Worm (Caenorhabditis elegans) whole organism, L3 larva: ENCODE results near the gene Y57G11C.51.

Experiments used
- R02D3.7 ChIP-seq: fragments of 150-350 bp; optimal IDR thresholded peaks from 2 replicates; lab custom pipeline; 2014; ENCODE audit warnings: missing biosample characterization, missing genetic modification characterization
- aly-2 ChIP-seq: fragments of 150-350 bp; optimal IDR thresholded peaks from 2 replicates; lab custom pipeline; 2014; ENCODE audit warnings: missing biosample characterization, missing genetic modification characterization
- ama-1 ChIP-seq: fragments of 150-350 bp; optimal IDR thresholded peaks from 2 replicates; lab custom pipeline; 2018
- ceh-16 ChIP-seq: sonication (generic microtip); optimal IDR thresholded peaks from 2 replicates; lab custom pipeline; 2017; ENCODE audit warnings: missing biosample characterization, missing genetic modification characterization
- ceh-82 ChIP-seq: fragments of 150-350 bp; optimal IDR thresholded peaks from 2 replicates; lab custom pipeline; 2014; ENCODE audit warnings: missing biosample characterization, missing genetic modification characterization
- ceh-9 ChIP-seq: sonication (generic microtip); optimal IDR thresholded peaks from 2 replicates; lab custom pipeline; 2018; ENCODE audit warnings: missing biosample characterization, missing genetic modification characterization
- daf-12 ChIP-seq: fragments of 150-350 bp; optimal IDR thresholded peaks from 2 replicates; lab custom pipeline; 2014; ENCODE audit warnings: missing biosample characterization, missing genetic modification reagents, missing genetic modification characterization
- egl-27 ChIP-seq: sonication (generic microtip); optimal IDR thresholded peaks from 4 replicates; lab custom pipeline; 2017; ENCODE audit warnings: missing biosample characterization, missing genetic modification reagents, missing genetic modification characterization
- egl-5 ChIP-seq: fragments of 150-350 bp; optimal IDR thresholded peaks from 2 replicates; lab custom pipeline; 2017; ENCODE audit warnings: missing biosample characterization, missing genetic modification reagents, missing genetic modification characterization, inconsistent platforms
- elt-2 ChIP-seq: sonication (generic microtip); optimal IDR thresholded peaks from 2 replicates; lab custom pipeline; 2016; ENCODE audit warnings: missing genetic modification reagents, mild to moderate bottlenecking, missing genetic modification characterization, missing compliant biosample characterization
- elt-3 ChIP-seq, 3 experiments: fragments of 150-350 bp in 1 of 3; sonication (generic microtip) in 2 of 3; optimal IDR thresholded peaks; 2 replicates in 2 of 3; 4 replicates in 1 of 3; lab custom pipeline; 2014 to 2017; ENCODE audit warnings: missing biosample characterization in 3 of 3, missing genetic modification characterization in 3 of 3
- fkh-10 ChIP-seq: sonication (generic microtip); optimal IDR thresholded peaks from 2 replicates; lab custom pipeline; 2017; ENCODE audit warnings: missing biosample characterization, missing genetic modification reagents, missing genetic modification characterization
- fkh-2 ChIP-seq: fragments of 150-350 bp; optimal IDR thresholded peaks from 2 replicates; lab custom pipeline; 2014; ENCODE audit warnings: missing biosample characterization, missing genetic modification reagents, missing genetic modification characterization
- hmg-11 ChIP-seq: sonication (generic microtip); optimal IDR thresholded peaks from 2 replicates; lab custom pipeline; 2016; ENCODE audit warnings: missing genetic modification characterization, missing compliant biosample characterization
- jun-1 ChIP-seq: fragments of 150-350 bp; optimal IDR thresholded peaks from 2 replicates; lab custom pipeline; 2014; ENCODE audit warnings: missing biosample characterization, missing genetic modification reagents, missing genetic modification characterization
- lin-15B ChIP-seq: fragments of 150-350 bp; optimal IDR thresholded peaks from 2 replicates; lab custom pipeline; 2014; ENCODE audit warnings: missing biosample characterization, missing genetic modification characterization
- lin-39 ChIP-seq: fragments of 150-350 bp; optimal IDR thresholded peaks from 2 replicates; lab custom pipeline; 2018; ENCODE audit warnings: missing biosample characterization, missing genetic modification reagents, missing genetic modification characterization
- lsy-12 ChIP-seq: sonication (generic microtip); optimal IDR thresholded peaks from 2 replicates; lab custom pipeline; 2016; ENCODE audit warnings: mild to moderate bottlenecking, missing genetic modification characterization, missing compliant biosample characterization
- mdl-1 ChIP-seq: fragments of 150-350 bp; optimal IDR thresholded peaks from 2 replicates; lab custom pipeline; 2014; ENCODE audit warnings: missing biosample characterization, missing genetic modification characterization
- mml-1 ChIP-seq: fragments of 150-350 bp; sonication (generic microtip); optimal IDR thresholded peaks from 3 replicates; lab custom pipeline; 2014; ENCODE audit warnings: missing biosample characterization, missing genetic modification characterization
- nhr-12 ChIP-seq: fragments of 150-350 bp; optimal IDR thresholded peaks from 2 replicates; lab custom pipeline; 2014; ENCODE audit warnings: missing biosample characterization, missing genetic modification characterization
- nhr-23 ChIP-seq: fragments of 150-350 bp; optimal IDR thresholded peaks from 2 replicates; lab custom pipeline; 2014; ENCODE audit warnings: missing biosample characterization, missing genetic modification reagents, missing genetic modification characterization
- nhr-237 ChIP-seq: fragments of 150-350 bp; optimal IDR thresholded peaks from 2 replicates; lab custom pipeline; 2014; ENCODE audit warnings: missing biosample characterization, missing genetic modification characterization
- nhr-25 ChIP-seq: sonication (generic microtip); optimal IDR thresholded peaks from 2 replicates; lab custom pipeline; 2017; ENCODE audit warnings: missing biosample characterization, missing genetic modification characterization
- nhr-28 ChIP-seq: fragments of 150-350 bp; optimal IDR thresholded peaks from 2 replicates; lab custom pipeline; 2014; ENCODE audit warnings: missing biosample characterization, missing genetic modification characterization
- nhr-43 ChIP-seq: sonication (generic microtip); optimal IDR thresholded peaks from 2 replicates; lab custom pipeline; 2016; ENCODE audit warnings: mild to moderate bottlenecking, missing genetic modification characterization, missing compliant biosample characterization; ENCODE audit not compliant: poor library complexity, severe bottlenecking
- nhr-76 ChIP-seq: fragments of 150-350 bp; sonication (generic microtip); optimal IDR thresholded peaks from 5 replicates; lab custom pipeline; 2014; ENCODE audit warnings: missing biosample characterization, missing genetic modification characterization
- nhr-77 ChIP-seq: fragments of 150-350 bp; optimal IDR thresholded peaks from 2 replicates; lab custom pipeline; 2014; ENCODE audit warnings: missing biosample characterization, missing genetic modification characterization
- pha-4 ChIP-seq: fragments of 150-350 bp; optimal IDR thresholded peaks from 2 replicates; lab custom pipeline; 2014; ENCODE audit warnings: missing biosample characterization, missing genetic modification reagents, missing genetic modification characterization
- pqm-1 ChIP-seq: fragments of 150-350 bp; optimal IDR thresholded peaks from 2 replicates; lab custom pipeline; 2017; ENCODE audit warnings: missing biosample characterization, missing genetic modification characterization, inconsistent platforms
- sea-2 ChIP-seq: fragments of 150-350 bp; sonication (generic microtip); optimal IDR thresholded peaks from 4 replicates; lab custom pipeline; 2014; ENCODE audit warnings: missing biosample characterization, missing genetic modification reagents, missing genetic modification characterization
- skn-1 ChIP-seq: fragments of 150-350 bp; optimal IDR thresholded peaks from 2 replicates; lab custom pipeline; 2014; ENCODE audit warnings: missing biosample characterization, missing genetic modification characterization
- snpc-4 ChIP-seq: fragments of 150-350 bp; optimal IDR thresholded peaks from 2 replicates; lab custom pipeline; 2014; ENCODE audit warnings: missing biosample characterization, missing genetic modification characterization
- tbx-2 ChIP-seq: sonication (generic microtip); optimal IDR thresholded peaks from 2 replicates; lab custom pipeline; 2016; ENCODE audit warnings: mild to moderate bottlenecking, missing genetic modification characterization, missing compliant biosample characterization
- unc-39 ChIP-seq: sonication (generic microtip); optimal IDR thresholded peaks from 4 replicates; lab custom pipeline; 2017; ENCODE audit warnings: missing biosample characterization, missing genetic modification characterization
- unc-62 ChIP-seq: fragments of 150-350 bp; sonication (generic microtip); optimal IDR thresholded peaks from 4 replicates; lab custom pipeline; 2014; ENCODE audit warnings: missing biosample characterization, missing genetic modification reagents, missing genetic modification characterization
- zag-1 ChIP-seq: fragments of 150-350 bp; optimal IDR thresholded peaks from 2 replicates; lab custom pipeline; 2014; ENCODE audit warnings: missing biosample characterization, missing genetic modification characterization
- ztf-11 ChIP-seq: fragments of 150-350 bp; optimal IDR thresholded peaks from 2 replicates; lab custom pipeline; 2014; ENCODE audit warnings: missing biosample characterization, missing genetic modification characterization

The Y57G11C.51 gene

ce11 chrIV:14780566-14780965, 6.2 kb upstream of the Y57G11C.51 start:
- TF ChIP-seq snpc-4: peak; percentile 38

- TF ChIP-seq ama-1 (no peak), nhr-77 (tag; lab: Kevin White, UChicago) (no peak), pha-4 (no peak), lin-15B (tag; lab: Kevin White, UChicago) (peak; percentile 3), nhr-28 (tag; lab: Kevin White, UChicago) (no peak), egl-27 (no peak)
Measured at ce11 chrIV:14773280-14774071, 878 bp downstream of the Y57G11C.51 start, which contains the start of gene Y57G11C.36. Y57G11C.36 (minus strand) TSS chrIV:14773781.

ce11 chrIV:14771325-14771724, 3.0 kb downstream of the Y57G11C.51 start, which contains the start of gene degl-1:
degl-1 (minus strand) TSS chrIV:14771425.
- TF ChIP-seq aly-2 (tag; lab: Kevin White, UChicago) (no peak), lsy-12 (no peak), sea-2 (GFP tag; lab: Kevin White, UChicago) (no peak), nhr-76 (tag; lab: Kevin White, UChicago) (no peak), skn-1 (no peak), mml-1 (tag; lab: Kevin White, UChicago) (no peak), zag-1 (tag; lab: Kevin White, UChicago) (no peak), fkh-10 (GFP tag; lab: Kevin White, UChicago) (no peak), lin-39 (tag; lab: Kevin White, UChicago) (no peak), daf-12 (tag; lab: Kevin White, UChicago) (no peak)

- TF ChIP-seq elt-3 (tag; optimal IDR thresholded peaks at IDR 0.05; lab: Kevin White, UChicago) (no peak), ceh-82 (no peak), jun-1 (tag; lab: Kevin White, UChicago) (no peak), ceh-9 (tag; lab: Kevin White, UChicago) (no peak), fkh-2 (tag; lab: Kevin White, UChicago) (no peak)
- TF ChIP-seq, all 47 proteins: peak for 0
Measured at ce11 chrIV:14770663-14771062, 3.7 kb downstream of the Y57G11C.51 start.

ce11 chrIV:14769218-14769835, 5.0 kb downstream of the Y57G11C.51 start, which contains the start of gene Y57G11C.43:
Y57G11C.43 (plus strand) TSS chrIV:14769441.
- TF ChIP-seq ceh-82 (no peak), ztf-11 (no peak), ama-1 (peak; percentile 43)
- TF ChIP-seq, all 47 proteins: peak for 1

ce11 chrIV:14767693-14768251, 6.6 kb downstream of the Y57G11C.51 start, which contains the start of the genes mrps-7 and Y57G11C.3:
mrps-7 (minus strand) TSS chrIV:14767730.
Y57G11C.3 (plus strand) TSS chrIV:14768201.
- TF ChIP-seq ceh-82 (peak; percentile 84), nhr-237 (tag; lab: Kevin White, UChicago) (no peak), elt-2 (tag; lab: Kevin White, UChicago) (peak; percentile 60), tbx-2 (tag; lab: Kevin White, UChicago) (peak; percentile 60), pqm-1 (tag; lab: Kevin White, UChicago) (peak; percentile 88), skn-1 (peak; percentile 93), mml-1 (tag; lab: Kevin White, UChicago) (no peak), elt-3 (tag; optimal IDR thresholded peaks at IDR 0.05; lab: Kevin White, UChicago) (no peak), unc-62 (GFP tag; lab: Kevin White, UChicago) (peak; percentile 62), mdl-1 (no peak), aly-2 (tag; lab: Kevin White, UChicago) (peak; percentile 12), daf-12 (tag; lab: Kevin White, UChicago) (no peak), nhr-28 (tag; lab: Kevin White, UChicago) (no peak), ceh-16 (no peak), R02D3.7 (tag; lab: Kevin White, UChicago) (peak; percentile 98), lin-39 (tag; lab: Kevin White, UChicago) (peak; percentile 87), hmg-11 (peak; percentile 82), egl-5 (tag; lab: Kevin White, UChicago) (peak; percentile 95), unc-39 (no peak), nhr-12 (tag; lab: Kevin White, UChicago) (no peak), jun-1 (tag; lab: Kevin White, UChicago) (peak; percentile 72), nhr-23 (tag; lab: Kevin White, UChicago) (peak; percentile 94), nhr-25 (peak; percentile 93), ama-1 (peak; percentile 64), zag-1 (tag; lab: Kevin White, UChicago) (no peak), lin-15B (tag; lab: Kevin White, UChicago) (peak; percentile 98), snpc-4 (peak; percentile 84), nhr-76 (tag; lab: Kevin White, UChicago) (no peak), sea-2 (GFP tag; lab: Kevin White, UChicago) (no peak), nhr-43 (tag; lab: Kevin White, UChicago) (peak; percentile 86), nhr-77 (tag; lab: Kevin White, UChicago) (peak; percentile 59)
